Fruit fly (Drosophila melanogaster): ENCODE measurements around the gene Jwa.

The Jwa gene

DNA sequence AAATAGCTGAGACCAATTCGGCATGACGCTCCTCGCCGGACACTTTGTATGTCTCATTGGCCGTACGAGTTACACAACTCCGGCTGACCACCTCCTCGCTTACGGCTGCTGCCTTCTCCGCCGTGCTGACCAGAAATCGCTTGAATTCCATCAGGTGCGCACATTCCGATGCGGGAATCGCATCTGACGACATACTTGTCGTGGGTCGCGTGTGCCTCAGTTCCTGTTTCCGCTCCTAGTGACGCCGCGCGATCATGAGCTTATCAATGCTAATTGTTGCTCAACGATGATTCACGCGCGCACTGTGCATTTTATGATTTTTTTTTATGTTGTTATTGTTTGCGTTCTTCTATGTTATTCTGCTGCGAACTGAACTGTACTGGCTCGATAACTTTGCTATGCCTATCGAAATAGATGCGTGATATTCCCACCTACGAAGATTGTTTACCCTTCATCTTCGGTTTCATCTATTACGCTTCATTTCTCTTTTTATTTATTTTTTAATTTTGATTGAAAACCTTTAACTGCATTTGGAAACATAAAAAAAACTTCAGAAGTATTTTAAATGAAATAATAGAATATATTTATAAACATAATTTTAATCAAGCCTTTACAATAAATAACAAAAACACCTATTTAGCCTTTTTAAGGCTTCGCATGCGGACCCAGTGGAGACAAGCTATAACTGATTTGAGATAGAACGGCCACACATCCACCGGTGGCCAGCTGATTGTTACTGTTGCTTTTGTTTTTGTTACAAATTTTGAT is 2.6 kb downstream of the Jwa start, which contains the start of the genes CG10376 and CG10343 (continued):
- TF ChIP-seq CG7786 (GFP tag; optimal IDR thresholded peaks at IDR 0.05) (peak; percentile 29), CG13287 (GFP tag; IDR thresholded peaks at IDR 0.05; ENCODE audit: partially characterized antibody) (no peak; the same call in 1 of the 2 replicates), CG10366 (GFP tag; IDR thresholded peaks at IDR 0.05) (peak; percentile 81), slou (GFP tag; optimal IDR thresholded peaks at IDR 0.05) (peak; percentile 81), CG16863 (GFP tag; optimal IDR thresholded peaks at IDR 0.05) (peak; percentile 30), Atf3 (GFP tag; optimal IDR thresholded peaks at IDR 0.05) (peak; percentile 51), tll (GFP tag; optimal IDR thresholded peaks at IDR 0.05) (peak in 1 of 2 experiments; percentile 58), CkIIα-i1 (GFP tag; IDR thresholded peaks at IDR 0.05) (no peak), CG7987 (GFP tag; optimal IDR thresholded peaks at IDR 0.05) (peak; percentile 58), PHDP (tag; optimal IDR thresholded peaks at IDR 0.05) (peak; percentile 89), chinmo (GFP tag; IDR thresholded peaks at IDR 0.05; ENCODE audit: partially characterized antibody) (no peak), CG17361 (GFP tag; IDR thresholded peaks at IDR 0.05) (peak; percentile 98), CG7357 (GFP tag; IDR thresholded peaks at IDR 0.05) (peak; percentile 99), Ets65A (GFP tag) (peak; percentile 98), CG34224 (GFP tag; IDR thresholded peaks at IDR 0.05; ENCODE audit: partially characterized antibody) (no peak), Hr78 (GFP tag; optimal IDR thresholded peaks at IDR 0.05) (no peak), CG18011 (GFP tag; optimal IDR thresholded peaks at IDR 0.05) (peak; percentile 51), bigmax (GFP tag; optimal IDR thresholded peaks at IDR 0.05) (no peak), CG10147 (GFP tag; optimal IDR thresholded peaks at IDR 0.05) (peak; percentile 90), pzg (GFP tag; optimal IDR thresholded peaks at IDR 0.05) (peak; percentile 52), Optix (GFP tag; IDR thresholded peaks at IDR 0.05) (0 out of 3 replicates have a peak, but pooled peaks have one; percentile 41), Fer3 (tag; optimal IDR thresholded peaks at IDR 0.05) (peak; percentile 87), CG43689 (GFP tag; IDR thresholded peaks at IDR 0.05) (peak; percentile 54; the same call in 1 of the 2 replicates), CG12744 (GFP tag; optimal IDR thresholded peaks at IDR 0.05) (no peak), btn (GFP tag; optimal IDR thresholded peaks at IDR 0.05) (no peak), Hsf (GFP tag; optimal IDR thresholded peaks at IDR 0.05) (peak; percentile 67), Trl (optimal IDR thresholded peaks at IDR 0.05) (no peak), Trl (GFP tag; optimal IDR thresholded peaks at IDR 0.05) (peak; percentile 48), Side (GFP tag; optimal IDR thresholded peaks at IDR 0.05) (no peak), ems (GFP tag; optimal IDR thresholded peaks at IDR 0.05) (peak; percentile 5), B-H1 (GFP tag; IDR thresholded peaks at IDR 0.05) (peak; percentile 78), CG33557 (GFP tag; optimal IDR thresholded peaks at IDR 0.05) (peak; percentile 90), CG8388 (GFP tag; optimal IDR thresholded peaks at IDR 0.05) (peak; percentile 85), CG4424 (GFP tag; optimal IDR thresholded peaks at IDR 0.05) (peak; percentile 86), CG15479 (GFP tag; optimal IDR thresholded peaks at IDR 0.05) (no peak), Hr3 (GFP tag; optimal IDR thresholded peaks at IDR 0.05) (peak; percentile 94), CG12299 (tag; optimal IDR thresholded peaks at IDR 0.05) (peak; percentile 87), sd (tag; optimal IDR thresholded peaks at IDR 0.05) (peak; percentile 90), CG2199 (GFP tag; IDR thresholded peaks at IDR 0.05) (no peak), fd102C (GFP tag; optimal IDR thresholded peaks at IDR 0.05) (peak; percentile 59), D19B (GFP tag; optimal IDR thresholded peaks at IDR 0.05) (peak; percentile 82), CG31388 (GFP tag; optimal IDR thresholded peaks at IDR 0.05) (peak; percentile 74), ssp (GFP tag; IDR thresholded peaks at IDR 0.05) (peak; percentile 99), eyg (GFP tag; optimal IDR thresholded peaks at IDR 0.05) (no peak), trh (GFP tag; optimal IDR thresholded peaks at IDR 0.05) (peak; percentile 80), psq (GFP tag; optimal IDR thresholded peaks at IDR 0.05) (peak; percentile 86), CG8290 (GFP tag; optimal IDR thresholded peaks at IDR 0.05) (peak; percentile 69), CG8290 (tag; optimal IDR thresholded peaks at IDR 0.05) (peak in 1 of 2 experiments; percentile 45), GATAe (GFP tag; conservative IDR thresholded peaks at IDR 0.05) (peak; percentile 63), tgo (GFP tag; IDR thresholded peaks at IDR 0.05) (peak; percentile 88)

Measured in whole organism, embryonic.